Worm (Caenorhabditis elegans): ENCODE data around the gene F09B12.3.

- TF ChIP-seq flt-1 (GFP tag; IDR thresholded peaks at IDR 0.05) (no peak), med-1 (GFP tag; optimal IDR thresholded peaks at IDR 0.05; ENCODE audit: insufficient read depth) (no peak), T22C8.4 (GFP tag; IDR thresholded peaks at IDR 0.05) (no peak), ztf-29 (GFP tag; IDR thresholded peaks at IDR 0.05) (no peak)
Observed at ce11 chrX:15076909-15077308, 20.8 kb downstream of the F09B12.3 start.

Data from whole organism, midembryonic.